Worm (Caenorhabditis elegans) whole organism, L4 larva: ENCODE results near the gene Y116A8C.40.

Experiments
- ZK546.5 ChIP-seq, 2 experiments: sonication (generic microtip); optimal IDR thresholded peaks; 2 replicates each; lab custom pipeline; 2017; ENCODE audit warnings: missing biosample characterization in 2 of 2, missing genetic modification characterization in 2 of 2
- lin-13 ChIP-seq: fragments of 150-350 bp; optimal IDR thresholded peaks from 2 replicates; lab custom pipeline; 2014; ENCODE audit warnings: missing biosample characterization, missing genetic modification reagents, missing genetic modification characterization
- lin-15B ChIP-seq: fragments of 150-350 bp; sonication (generic microtip); optimal IDR thresholded peaks from 3 replicates; lab custom pipeline; 2014; ENCODE audit warnings: missing biosample characterization, missing genetic modification characterization
- lsy-2 ChIP-seq, 2 experiments: fragments of 150-350 bp in 1 of 2; sonication (generic microtip) in 1 of 2; optimal IDR thresholded peaks; 2 replicates each; lab custom pipeline; 2014 to 2017; ENCODE audit warnings: missing biosample characterization in 2 of 2, missing genetic modification characterization in 2 of 2
- mxl-2 ChIP-seq: fragments of 200-800 bp; sonication (Bioruptor generic); conservative IDR thresholded peaks from 2 replicates; pipeline ENCODE4 v1.3.6; 2022; ENCODE audit warnings: missing genetic modification reagents, missing genetic modification characterization, missing compliant biosample characterization
- nhr-77 ChIP-seq: fragments of 150-350 bp; optimal IDR thresholded peaks from 2 replicates; lab custom pipeline; 2014; ENCODE audit warnings: missing biosample characterization, missing genetic modification characterization
- snpc-1.2 ChIP-seq: fragments of 200-800 bp; sonication (Bioruptor generic); IDR thresholded peaks from 2 replicates; pipeline ENCODE4 v1.3.6; 2022; ENCODE audit warnings: missing genetic modification reagents, missing genetic modification characterization, missing compliant biosample characterization
- snpc-4 ChIP-seq: fragments of 150-350 bp; optimal IDR thresholded peaks from 2 replicates; lab custom pipeline; 2014; ENCODE audit warnings: missing biosample characterization, missing genetic modification characterization
- unc-62 ChIP-seq, 3 experiments: fragments of 150-350 bp in 1 of 3; sonication (generic microtip); optimal IDR thresholded peaks in 2 of 3; peaks in 1 of 3; 1 replicate in 1 of 3; 2 replicates in 2 of 3; lab custom pipeline; 2014 to 2017; ENCODE audit warnings: missing biosample characterization in 3 of 3, missing genetic modification characterization in 3 of 3, missing genetic modification reagents in 3 of 3, missing genotype in 1 of 3
- zag-1 ChIP-seq: fragments of 150-350 bp; optimal IDR thresholded peaks from 2 replicates; lab custom pipeline; 2014; ENCODE audit warnings: missing biosample characterization, missing genetic modification characterization
- zip-11 ChIP-seq: fragments of 200-800 bp; sonication (Bioruptor generic); IDR thresholded peaks from 2 replicates; pipeline ENCODE4 v1.3.6; 2022; ENCODE audit warnings: missing genetic modification characterization, missing compliant biosample characterization
- ztf-11 ChIP-seq: fragments of 150-350 bp; optimal IDR thresholded peaks from 2 replicates; lab custom pipeline; 2014; ENCODE audit warnings: missing biosample characterization, missing genetic modification characterization

DNA sequence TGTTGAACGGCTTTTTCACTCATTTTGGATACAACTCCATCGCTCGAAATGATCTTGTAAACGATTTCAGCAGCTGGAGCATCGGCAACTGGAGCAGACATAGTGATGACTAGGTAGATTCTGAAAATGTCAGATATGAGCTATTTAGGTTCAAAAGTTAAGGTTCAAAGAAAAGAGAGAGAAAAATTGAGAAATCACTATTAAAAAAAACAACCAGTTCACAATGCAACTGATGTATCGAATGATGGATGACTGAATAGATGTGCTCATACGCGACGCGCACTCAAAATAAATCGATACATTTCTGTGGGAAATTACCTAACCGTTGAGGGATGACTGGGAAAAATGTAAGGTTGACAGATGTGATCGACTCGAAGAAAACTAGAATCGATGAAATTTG, 11.7 kb upstream of the Y116A8C.40 start, which contains the start of gene skr-13:
- no peak for TF ChIP-seq snpc-4 (tag; lab: Kevin White, UChicago)
- no peak for TF ChIP-seq lin-13 (GFP tag; lab: Kevin White, UChicago)
- no peak for TF ChIP-seq ztf-11 (tag; lab: Kevin White, UChicago)
- no peak for TF ChIP-seq ZK546.5 (tag; optimal IDR thresholded peaks at IDR 0.05; lab: Kevin White, UChicago)
- no peak for TF ChIP-seq zag-1 (tag; lab: Kevin White, UChicago)
- no peak for TF ChIP-seq lsy-2 (tag; optimal IDR thresholded peaks at IDR 0.05; lab: Kevin White, UChicago)
- TF ChIP-seq nhr-77, result no peak
- no peak for TF ChIP-seq snpc-1.2 (GFP tag; lab: Robert Waterston, UW)
- no peak for TF ChIP-seq lin-15B (tag; lab: Kevin White, UChicago)
- TF ChIP-seq mxl-2 (GFP tag; lab: Robert Waterston, UW), result no peak
- TF ChIP-seq unc-62 (GFP tag; optimal IDR thresholded peaks at IDR 0.05 in 1 of 2; lab: Kevin White, UChicago), result no peak
- TF ChIP-seq unc-62 (tag; optimal IDR thresholded peaks at IDR 0.05; lab: Kevin White, UChicago), result no peak
- no peak for TF ChIP-seq zip-11 (GFP tag; lab: Robert Waterston, UW)
